Fruit fly (Drosophila melanogaster) whole organism, embryonic: Measurements from ENCODE around the gene CG17028.
A peak's percentile ranks its signal among the peaks of the same experiment; 100 is the strongest.

Source experiments
- Bteb2 ChIP-seq: fragments of 200-800 bp; sonication (Bioruptor generic); optimal IDR thresholded peaks from 2 replicates; lab custom pipeline; 2016; ENCODE audit warnings: missing biosample characterization, missing genetic modification characterization
- CG10979 ChIP-seq: fragments of 200-800 bp; sonication (Bioruptor generic); optimal IDR thresholded peaks from 2 replicates; lab custom pipeline; 2018; ENCODE audit warnings: missing biosample characterization, mild to moderate bottlenecking, missing genetic modification characterization, moderate library complexity
- CG11695 ChIP-seq: fragments of 200-800 bp; sonication (Bioruptor generic); IDR thresholded peaks from 3 replicates; pipeline ENCODE4 v1.3.6; 2022; ENCODE audit warnings: missing biosample characterization, missing genetic modification characterization
- CG12391 ChIP-seq: fragments of 200-800 bp; sonication (Bioruptor generic); optimal IDR thresholded peaks from 3 replicates; lab custom pipeline; 2018; ENCODE audit warnings: missing biosample characterization, mild to moderate bottlenecking, missing genetic modification characterization, moderate library complexity
- CG14860 ChIP-seq: fragments of 200-800 bp; sonication (Bioruptor generic); IDR thresholded peaks from 3 replicates; pipeline ENCODE4 v1.3.6; 2022; ENCODE audit warnings: missing biosample characterization, missing genetic modification characterization; ENCODE audit not compliant: partially characterized antibody
- CG15514 ChIP-seq: fragments of 200-800 bp; sonication (Bioruptor generic); optimal IDR thresholded peaks from 3 replicates; lab custom pipeline; 2017; ENCODE audit warnings: missing biosample characterization, missing genetic modification characterization, mild to moderate bottlenecking, moderate library complexity, missing genetic modification reagents
- CG17802 ChIP-seq: fragments of 200-800 bp; sonication (Bioruptor generic); optimal IDR thresholded peaks from 2 replicates; lab custom pipeline; 2018; ENCODE audit warnings: missing biosample characterization, mild to moderate bottlenecking, missing genetic modification characterization, moderate library complexity
- CG18764 ChIP-seq: fragments of 200-800 bp; sonication (Bioruptor generic); optimal IDR thresholded peaks from 3 replicates; lab custom pipeline; 2016; ENCODE audit warnings: missing biosample characterization, missing genetic modification characterization
- CG33213 ChIP-seq: fragments of 200-800 bp; sonication (Bioruptor generic); optimal IDR thresholded peaks from 3 replicates; lab custom pipeline; 2016; ENCODE audit warnings: missing biosample characterization, missing genetic modification characterization
- CG3838 ChIP-seq: fragments of 200-800 bp; sonication (Bioruptor generic); optimal IDR thresholded peaks from 3 replicates; lab custom pipeline; 2016; ENCODE audit warnings: missing biosample characterization, missing genetic modification characterization
- CG3995 ChIP-seq: fragments of 200-800 bp; sonication (Bioruptor generic); optimal IDR thresholded peaks from 3 replicates; lab custom pipeline; 2016; ENCODE audit warnings: missing biosample characterization, missing genetic modification characterization
- CG43689 ChIP-seq: fragments of 200-800 bp; sonication (Bioruptor generic); IDR thresholded peaks from 2 replicates; pipeline ENCODE4 v1.3.6; 2022; ENCODE audit warnings: missing biosample characterization, missing genetic modification characterization
- CG5180 ChIP-seq: fragments of 200-800 bp; sonication (Bioruptor generic); optimal IDR thresholded peaks from 3 replicates; lab custom pipeline; 2017; ENCODE audit warnings: missing biosample characterization, missing genetic modification characterization, mild to moderate bottlenecking, moderate library complexity, missing genetic modification reagents
- CG6654 ChIP-seq: fragments of 200-800 bp; sonication (Bioruptor generic); optimal IDR thresholded peaks from 2 replicates; lab custom pipeline; 2017; ENCODE audit warnings: missing biosample characterization, mild to moderate bottlenecking, missing genetic modification characterization
- CG6854 ChIP-seq: fragments of 200-800 bp; sonication (Bioruptor generic); optimal IDR thresholded peaks from 3 replicates; lab custom pipeline; 2017; ENCODE audit warnings: missing biosample characterization, mild to moderate bottlenecking, missing genetic modification characterization
- CG7987 ChIP-seq: fragments of 200-800 bp; sonication (Bioruptor generic); optimal IDR thresholded peaks from 2 replicates; lab custom pipeline; 2018; ENCODE audit warnings: missing biosample characterization, mild to moderate bottlenecking, missing genetic modification characterization, moderate library complexity
- CG8359 ChIP-seq: fragments of 200-800 bp; sonication (Bioruptor generic); optimal IDR thresholded peaks from 2 replicates; lab custom pipeline; 2017; ENCODE audit warnings: missing biosample characterization, mild to moderate bottlenecking, missing genetic modification characterization, borderline replicate concordance
- CG8944 ChIP-seq: fragments of 200-800 bp; sonication (Bioruptor generic); optimal IDR thresholded peaks from 3 replicates; lab custom pipeline; 2016; ENCODE audit warnings: missing biosample characterization, missing genetic modification characterization
- CG9797 ChIP-seq: fragments of 200-800 bp; sonication (Bioruptor generic); optimal IDR thresholded peaks from 3 replicates; lab custom pipeline; 2018; ENCODE audit warnings: missing biosample characterization, mild to moderate bottlenecking, missing genetic modification characterization
- CG9932 ChIP-seq: fragments of 200-800 bp; sonication (Bioruptor generic); IDR thresholded peaks from 2 replicates; pipeline ENCODE4 v1.3.6; 2022; ENCODE audit warnings: missing biosample characterization, missing genetic modification characterization
- D ChIP-seq, 2 experiments: fragments of 200-800 bp in 1 of 2; fragments of >200 bp in 1 of 2; sonication (Bioruptor generic) in 1 of 2; optimal IDR thresholded peaks; 2 replicates in 1 of 2; 3 replicates in 1 of 2; lab custom pipeline; 2017; ENCODE audit warnings: mild to moderate bottlenecking in 1 of 2, missing biosample characterization in 1 of 2, missing genetic modification characterization in 1 of 2, missing genetic modification reagents in 1 of 2
- Doc2 ChIP-seq: fragments of 200-800 bp; sonication (Bioruptor generic); IDR thresholded peaks from 2 replicates; pipeline ENCODE4 v1.3.6; 2022; ENCODE audit warnings: missing biosample characterization, missing genetic modification characterization
- E2f1 ChIP-seq: fragments of 200-800 bp; sonication (Bioruptor generic); IDR thresholded peaks from 2 replicates; pipeline ENCODE4 v1.3.6; 2022; ENCODE audit warnings: missing biosample characterization, missing genetic modification characterization
- ERR ChIP-seq: fragments of 200-800 bp; sonication (Bioruptor generic); optimal IDR thresholded peaks from 2 replicates; lab custom pipeline; 2016; ENCODE audit warnings: missing biosample characterization, missing genetic modification characterization
- Elba2 ChIP-seq: fragments of 200-800 bp; sonication (Bioruptor generic); optimal IDR thresholded peaks from 3 replicates; lab custom pipeline; 2016; ENCODE audit warnings: missing biosample characterization, missing genetic modification characterization
- HHEX ChIP-seq: fragments of 200-800 bp; sonication (Bioruptor generic); optimal IDR thresholded peaks from 3 replicates; lab custom pipeline; 2017; ENCODE audit warnings: missing biosample characterization, mild to moderate bottlenecking, missing genetic modification characterization, missing genetic modification reagents
- Hr78 ChIP-seq, 2 experiments: fragments of 200-800 bp in 1 of 2; fragments of >200 bp in 1 of 2; sonication (Bioruptor generic) in 1 of 2; optimal IDR thresholded peaks; 2 replicates each; lab custom pipeline; 2017 to 2019; ENCODE audit warnings: missing biosample characterization in 2 of 2, missing genetic modification characterization in 2 of 2, mild to moderate bottlenecking in 1 of 2, moderate library complexity in 1 of 2
- Lhr ChIP-seq: fragments of 200-800 bp; sonication (Bioruptor generic); optimal IDR thresholded peaks from 3 replicates; lab custom pipeline; 2017; ENCODE audit warnings: mild to moderate bottlenecking, missing biosample characterization, missing genetic modification reagents, missing genetic modification characterization
- Mes4 ChIP-seq: fragments of 200-800 bp; sonication (Bioruptor generic); optimal IDR thresholded peaks from 2 replicates; lab custom pipeline; 2016; ENCODE audit warnings: missing biosample characterization, missing genetic modification characterization
- Mrtf ChIP-seq: fragments of 200-800 bp; sonication (Bioruptor generic); IDR thresholded peaks from 3 replicates; pipeline ENCODE4 v1.3.6; 2022; ENCODE audit warnings: missing biosample characterization, missing genetic modification characterization
- Ptx1 ChIP-seq: fragments of 200-800 bp; sonication (Bioruptor generic); IDR thresholded peaks from 2 replicates; pipeline ENCODE4 v1.3.6; 2022; ENCODE audit warnings: missing biosample characterization, missing genetic modification characterization
- Side ChIP-seq: fragments of 200-800 bp; sonication (Bioruptor generic); optimal IDR thresholded peaks from 2 replicates; lab custom pipeline; 2016; ENCODE audit warnings: missing biosample characterization, missing genetic modification characterization
- al ChIP-seq: fragments of 200-800 bp; sonication (Bioruptor generic); IDR thresholded peaks from 2 replicates; pipeline ENCODE4 v1.3.6; 2022; ENCODE audit warnings: missing biosample characterization, missing genetic modification characterization
- bbx ChIP-seq: fragments of 200-800 bp; sonication (Bioruptor generic); IDR thresholded peaks from 2 replicates; pipeline ENCODE4 v1.3.6; 2022; ENCODE audit warnings: missing biosample characterization, missing genetic modification characterization; ENCODE audit not compliant: partially characterized antibody
- croc ChIP-seq: fragments of 200-800 bp; sonication (Bioruptor generic); conservative IDR thresholded peaks from 3 replicates; pipeline ENCODE4 v1.3.6; 2022; ENCODE audit warnings: missing biosample characterization, missing genetic modification characterization
- crp ChIP-seq, 2 experiments: fragments of 200-800 bp; sonication (Bioruptor generic); optimal IDR thresholded peaks; 2 replicates in 1 of 2; 3 replicates in 1 of 2; lab custom pipeline; 2017; ENCODE audit warnings: missing biosample characterization in 2 of 2, missing genetic modification characterization in 2 of 2, mild to moderate bottlenecking in 1 of 2, moderate library complexity in 1 of 2
- cwo ChIP-seq: fragments of 200-800 bp; sonication (Bioruptor generic); optimal IDR thresholded peaks from 3 replicates; lab custom pipeline; 2017; ENCODE audit warnings: missing biosample characterization, missing genetic modification characterization, mild to moderate bottlenecking, moderate library complexity, missing genetic modification reagents
- en ChIP-seq: fragments of 200-800 bp; sonication (Bioruptor generic); optimal IDR thresholded peaks from 2 replicates; lab custom pipeline; 2016; ENCODE audit warnings: missing biosample characterization, missing genetic modification characterization
- ftz-f1 ChIP-seq: fragments of 200-800 bp; sonication (Bioruptor generic); optimal IDR thresholded peaks from 2 replicates; lab custom pipeline; 2016; ENCODE audit warnings: missing biosample characterization, missing genetic modification characterization
- gro ChIP-seq: fragments of 200-800 bp; sonication (Bioruptor generic); optimal IDR thresholded peaks from 2 replicates; lab custom pipeline; 2016; ENCODE audit warnings: missing biosample characterization, missing genetic modification characterization
- gt ChIP-seq: fragments of 200-800 bp; sonication (Bioruptor generic); IDR thresholded peaks from 2 replicates; pipeline ENCODE4 v1.3.6; 2022; ENCODE audit warnings: missing biosample characterization, missing genetic modification characterization
- h ChIP-seq: fragments of >200 bp; optimal IDR thresholded peaks from 2 replicates; lab custom pipeline; 2017
- pb ChIP-seq: fragments of 200-800 bp; sonication (Bioruptor generic); optimal IDR thresholded peaks from 3 replicates; lab custom pipeline; 2016; ENCODE audit warnings: missing biosample characterization, missing genetic modification characterization
- pho ChIP-seq: fragments of 200-800 bp; sonication (Bioruptor generic); optimal IDR thresholded peaks from 2 replicates; lab custom pipeline; 2016; ENCODE audit warnings: missing biosample characterization, missing genetic modification characterization
- phol ChIP-seq: fragments of 200-800 bp; sonication (Bioruptor generic); optimal IDR thresholded peaks from 3 replicates; lab custom pipeline; 2018; ENCODE audit warnings: missing biosample characterization, mild to moderate bottlenecking, missing genetic modification characterization, moderate library complexity
- pum ChIP-seq: fragments of 200-800 bp; sonication (Bioruptor generic); optimal IDR thresholded peaks from 2 replicates; lab custom pipeline; 2016; ENCODE audit warnings: missing biosample characterization, missing genetic modification characterization
- sens-2 ChIP-seq: fragments of 200-800 bp; sonication (Bioruptor generic); IDR thresholded peaks from 2 replicates; pipeline ENCODE4 v1.3.6; 2022; ENCODE audit warnings: missing biosample characterization, missing genetic modification characterization
- sna ChIP-seq: fragments of 200-800 bp; sonication (Bioruptor generic); IDR thresholded peaks from 2 replicates; pipeline ENCODE4 v1.3.6; 2022; ENCODE audit warnings: missing biosample characterization, missing genetic modification characterization; ENCODE audit not compliant: partially characterized antibody
- ssp ChIP-seq: fragments of 200-800 bp; sonication (Bioruptor generic); IDR thresholded peaks from 2 replicates; pipeline ENCODE4 v1.3.6; 2022; ENCODE audit warnings: missing biosample characterization, missing genetic modification characterization
- usp ChIP-seq: fragments of >200 bp; optimal IDR thresholded peaks from 2 replicates; lab custom pipeline; 2017; ENCODE audit warnings: missing biosample characterization, missing genetic modification characterization

CG17028 gene

DNA sequence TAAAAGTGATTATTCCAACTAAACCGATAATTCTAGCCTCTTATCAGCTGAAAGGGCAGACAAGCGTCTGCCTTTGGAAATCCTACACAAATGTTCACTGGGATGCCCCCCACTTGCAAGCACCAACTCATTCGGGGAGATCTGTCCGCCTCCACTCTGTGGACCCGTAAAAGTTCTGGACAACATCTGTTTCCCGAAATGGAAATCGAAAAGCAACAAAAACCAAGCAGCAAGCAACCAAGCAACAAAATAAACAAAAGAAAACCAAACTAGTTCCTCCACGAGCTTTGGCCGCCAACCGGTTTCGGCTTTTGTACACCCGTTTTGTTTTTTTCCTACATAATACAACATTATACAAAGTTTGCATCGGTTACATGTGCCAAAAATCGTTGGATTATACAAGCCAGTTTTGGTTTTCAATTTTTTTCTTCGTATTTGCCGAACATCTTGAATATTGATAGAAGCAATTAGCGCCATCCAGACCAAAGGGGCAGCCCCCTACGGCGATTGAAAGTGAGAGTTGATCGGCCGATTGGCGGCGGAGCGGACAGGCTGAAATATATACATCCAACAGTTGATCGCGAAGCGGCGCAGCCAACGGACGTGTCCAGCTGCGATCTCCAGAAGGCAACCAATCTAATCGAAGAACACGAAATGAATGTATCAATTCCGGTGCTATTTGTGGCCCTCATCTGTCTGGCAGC, 19.6 kb upstream of the CG17028 start, which contains the start of gene CG17032 (continued):
- TF ChIP-seq CG3838 (GFP tag; lab: Kevin White, UChicago), result no peak
- no peak for TF ChIP-seq CG10979 (tag; lab: Kevin White, UChicago)
- TF ChIP-seq croc (GFP tag; lab: Robert Waterston, UW), result no peak
- TF ChIP-seq Doc2 (GFP tag; lab: Robert Waterston, UW), result no peak
- TF ChIP-seq en (GFP tag; lab: Kevin White, UChicago), result no peak
- TF ChIP-seq CG6654 (GFP tag; lab: Kevin White, UChicago), result no peak
- TF ChIP-seq CG6854 (GFP tag; lab: Kevin White, UChicago), result no peak
- no peak for TF ChIP-seq D (optimal IDR thresholded peaks at IDR 0.05; lab: Kevin White, UChicago)
- TF ChIP-seq D (GFP tag; optimal IDR thresholded peaks at IDR 0.05; lab: Kevin White, UChicago), result no peak
- no peak for TF ChIP-seq pum (GFP tag; lab: Kevin White, UChicago)
- peak; percentile 55 for TF ChIP-seq gro (GFP tag; lab: Kevin White, UChicago)
- no peak for TF ChIP-seq Hr78 (GFP tag; optimal IDR thresholded peaks at IDR 0.05; lab: Kevin White, UChicago)
- no peak for TF ChIP-seq gt (GFP tag; lab: Robert Waterston, UW)
- no peak for TF ChIP-seq HHEX
- no peak for TF ChIP-seq CG8944 (GFP tag; lab: Kevin White, UChicago)
- no peak for TF ChIP-seq Elba2 (GFP tag; lab: Kevin White, UChicago)
- TF ChIP-seq E2f1, result peak; percentile 26; the same call in 1 of the 2 replicates
- no peak for TF ChIP-seq CG9797 (GFP tag; lab: Kevin White, UChicago)
- TF ChIP-seq bbx (GFP tag; lab: Robert Waterston, UW), result no peak
- TF ChIP-seq sna (GFP tag; lab: Robert Waterston, UW), result no peak
- peak; percentile 2 for TF ChIP-seq ftz-f1 (GFP tag; lab: Kevin White, UChicago)
- no peak for TF ChIP-seq h
- TF ChIP-seq CG9932 (GFP tag; lab: Robert Waterston, UW), result peak; percentile 40; the same call in 1 of the 2 replicates
- TF ChIP-seq CG12391 (tag; lab: Kevin White, UChicago), result no peak
- no peak for TF ChIP-seq CG43689 (GFP tag; lab: Robert Waterston, UW)
- no peak for TF ChIP-seq Mes4 (GFP tag; lab: Kevin White, UChicago)
- peak; percentile 30 for TF ChIP-seq CG7987 (GFP tag; lab: Kevin White, UChicago)
- no peak for TF ChIP-seq CG17802 (tag; lab: Kevin White, UChicago)
- no peak for TF ChIP-seq ssp (GFP tag; lab: Robert Waterston, UW)
- TF ChIP-seq CG33213 (GFP tag; lab: Kevin White, UChicago), result no peak
- TF ChIP-seq sens-2 (GFP tag; lab: Robert Waterston, UW), result no peak
- TF ChIP-seq CG15514 (GFP tag; lab: Kevin White, UChicago), result peak; percentile 26
- TF ChIP-seq crp (GFP tag; optimal IDR thresholded peaks at IDR 0.05; lab: Kevin White, UChicago), result no peak
- no peak for TF ChIP-seq CG5180 (GFP tag; lab: Kevin White, UChicago)
- TF ChIP-seq CG11695 (GFP tag; lab: Robert Waterston, UW), result peak; percentile 25; the same call in 1 of the 3 replicates
- TF ChIP-seq usp (GFP tag; lab: Kevin White, UChicago), result no peak
- no peak for TF ChIP-seq phol (tag; lab: Kevin White, UChicago)
- TF ChIP-seq CG3995 (GFP tag; lab: Kevin White, UChicago), result no peak
- TF ChIP-seq CG14860 (GFP tag; lab: Robert Waterston, UW), result no peak
- TF ChIP-seq Side (GFP tag; lab: Kevin White, UChicago), result no peak
- TF ChIP-seq CG8359 (GFP tag; lab: Kevin White, UChicago), result no peak
- TF ChIP-seq Mrtf (GFP tag; lab: Robert Waterston, UW), result no peak
- no peak for TF ChIP-seq Bteb2
- no peak for TF ChIP-seq Ptx1 (GFP tag; lab: Robert Waterston, UW)
- TF ChIP-seq pb (GFP tag; lab: Kevin White, UChicago), result no peak
- TF ChIP-seq ERR (GFP tag; lab: Kevin White, UChicago), result no peak
- TF ChIP-seq al (GFP tag; lab: Robert Waterston, UW), result no peak
- TF ChIP-seq Lhr (GFP tag; lab: Kevin White, UChicago), result no peak
- no peak for TF ChIP-seq CG18764
- TF ChIP-seq pho, result no peak
- peak; percentile 53 for TF ChIP-seq cwo (GFP tag; lab: Kevin White, UChicago)
